Worm (Caenorhabditis elegans) whole organism, midembryonic: Measurements from ENCODE around the gene grsp-4.

Experiments
- klf-2 ChIP-seq: fragments of 200-800 bp; sonication (Bioruptor generic); conservative IDR thresholded peaks from 2 replicates; pipeline ENCODE4 v1.3.6; 2022; ENCODE audit warnings: missing genetic modification reagents, missing genetic modification characterization, missing compliant biosample characterization
- med-1 ChIP-seq: sonication (generic microtip); optimal IDR thresholded peaks from 2 replicates; lab custom pipeline; 2017; ENCODE audit warnings: missing genetic modification characterization, mild to moderate bottlenecking, missing compliant biosample characterization, antibody characterized with exemption, missing genetic modification reagents; ENCODE audit not compliant: insufficient read depth

- TF ChIP-seq med-1: no peak
- no peak for TF ChIP-seq klf-2
These were observed 29.6 kb upstream of the grsp-4 start for ce11 chrV:7595132-7595531.
